Worm (Caenorhabditis elegans): ENCODE measurements around the gene rpl-32.

The rpl-32 gene

DNA sequence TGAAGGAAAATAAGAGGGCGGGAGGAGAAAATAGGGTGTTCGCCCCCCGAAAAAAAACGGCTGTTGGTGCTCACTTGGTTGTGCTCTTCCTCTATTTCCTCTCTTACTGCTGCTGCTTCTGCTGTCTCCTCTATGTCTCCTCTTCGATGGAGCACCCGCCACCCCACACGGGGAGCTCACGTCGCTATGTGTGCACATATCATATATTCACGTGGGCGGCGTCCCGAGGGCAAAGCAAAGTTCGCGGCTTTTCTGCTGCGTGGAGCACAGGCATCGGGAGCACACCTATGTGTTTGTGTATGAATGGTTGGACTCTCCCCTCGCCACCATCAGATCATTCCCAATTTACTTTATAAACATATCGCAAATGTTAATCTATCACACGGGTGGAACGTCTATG is 43.5 kb downstream of the rpl-32 start:
- TF ChIP-seq hmg-1.2 (GFP tag; IDR thresholded peaks at IDR 0.05): 0 out of 2 replicates have a peak, but pooled peaks have one; percentile 19
- TF ChIP-seq mcd-1 (GFP tag; IDR thresholded peaks at IDR 0.05): 0 out of 2 replicates have a peak, but pooled peaks have one; percentile 40
- peak; percentile 38; the same call in 1 of the 2 replicates for TF ChIP-seq egrh-3 (GFP tag; IDR thresholded peaks at IDR 0.05)
- no peak for TF ChIP-seq lir-1 (GFP tag; conservative IDR thresholded peaks at IDR 0.05)
- TF ChIP-seq ccch-3 (GFP tag; optimal IDR thresholded peaks at IDR 0.05): no peak
- TF ChIP-seq K12H6.12 (tag; optimal IDR thresholded peaks at IDR 0.05): peak; percentile 55
- TF ChIP-seq B0035.1 (tag; optimal IDR thresholded peaks at IDR 0.05): no peak
- TF ChIP-seq ceh-58 (GFP tag; IDR thresholded peaks at IDR 0.05): no peak
- TF ChIP-seq ztf-6 (GFP tag; IDR thresholded peaks at IDR 0.05): 0 out of 2 replicates have a peak, but pooled peaks have one; percentile 4
- no peak for TF ChIP-seq bed-2 (GFP tag; IDR thresholded peaks at IDR 0.05)
- peak; percentile 31 for TF ChIP-seq ceh-27 (GFP tag; optimal IDR thresholded peaks at IDR 0.05)
- TF ChIP-seq zfh-2 (GFP tag; conservative IDR thresholded peaks at IDR 0.05): peak; percentile 93
- peak; percentile 36 for TF ChIP-seq chd-7 (tag; optimal IDR thresholded peaks at IDR 0.05)
- TF ChIP-seq dox-1 (GFP tag; IDR thresholded peaks at IDR 0.05): peak; percentile 41; the same call in 1 of the 2 replicates
- TF ChIP-seq ztf-3 (GFP tag; optimal IDR thresholded peaks at IDR 0.05): no peak

- TF ChIP-seq Y67H2A.10 (GFP tag; conservative IDR thresholded peaks at IDR 0.05) (no peak), zfh-2 (GFP tag; conservative IDR thresholded peaks at IDR 0.05) (0 out of 2 replicates have a peak, but pooled peaks have one; percentile 22)
Observed at ce11 chrII:9010708-9011107, 46.2 kb downstream of the rpl-32 start.

DNA sequence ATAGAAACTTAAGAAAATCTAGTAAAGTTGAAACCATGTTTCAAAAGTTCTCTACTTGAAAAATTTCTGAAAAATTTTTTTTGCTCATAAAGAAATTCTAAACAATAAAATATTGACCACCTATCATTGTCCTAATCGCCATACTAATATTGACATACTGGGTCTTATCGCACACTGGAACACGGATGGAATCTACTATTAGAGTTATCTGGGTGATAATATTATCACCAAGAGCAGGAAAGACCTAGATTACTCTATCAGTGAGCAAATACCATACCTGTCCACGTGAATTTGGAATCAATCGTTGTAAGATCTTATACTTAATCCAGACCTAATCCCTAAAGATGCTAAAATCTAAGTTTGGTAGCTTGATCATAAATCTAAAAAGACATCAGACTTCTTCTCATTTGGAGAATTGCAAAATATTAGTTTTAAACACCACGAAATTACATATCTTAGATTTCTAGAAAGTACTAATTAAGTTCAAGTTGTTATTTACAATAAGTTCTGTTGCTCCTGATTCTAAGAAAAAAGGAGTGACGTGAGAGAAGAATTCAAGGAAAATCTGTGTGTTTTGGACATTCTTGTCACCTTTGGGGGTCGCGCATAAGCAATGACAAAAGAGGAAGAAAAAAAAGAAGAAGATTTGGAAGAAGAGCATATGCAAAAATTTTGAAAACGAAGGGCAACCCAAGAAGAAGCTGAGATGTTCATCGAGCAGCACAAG is 46.7 kb downstream of the rpl-32 start:
- TF ChIP-seq B0261.1 (tag; optimal IDR thresholded peaks at IDR 0.05) (no peak), attf-5 (GFP tag; optimal IDR thresholded peaks at IDR 0.05) (no peak), madf-8 (GFP tag; conservative IDR thresholded peaks at IDR 0.05) (no peak), let-526 (GFP tag; IDR thresholded peaks at IDR 0.05) (no peak), hsf-1 (GFP tag; IDR thresholded peaks at IDR 0.05) (no peak), sea-2 (GFP tag; IDR thresholded peaks at IDR 0.05) (no peak), mxl-1 (tag; optimal IDR thresholded peaks at IDR 0.05) (no peak), sdz-38 (tag; optimal IDR thresholded peaks at IDR 0.05) (no peak), C17E4.6 (GFP tag; IDR thresholded peaks at IDR 0.05) (no peak), T26A5.8 (tag; optimal IDR thresholded peaks at IDR 0.05) (no peak), Y53G8AR.9 (GFP tag; conservative IDR thresholded peaks at IDR 0.05) (no peak), die-1 (tag; optimal IDR thresholded peaks at IDR 0.05) (no peak), repo-1 (tag; optimal IDR thresholded peaks at IDR 0.05) (no peak), ceh-58 (GFP tag; IDR thresholded peaks at IDR 0.05) (no peak), F10E7.11 (tag; optimal IDR thresholded peaks at IDR 0.05) (no peak)

ce11 chrII:9007741-9008140 is 49.1 kb downstream of the rpl-32 start:
- TF ChIP-seq nhr-80 (tag; optimal IDR thresholded peaks at IDR 0.05): no peak
- TF ChIP-seq dox-1 (GFP tag; IDR thresholded peaks at IDR 0.05): no peak
- 0 out of 2 replicates have a peak, but pooled peaks have one; percentile 17 for TF ChIP-seq mcd-1 (GFP tag; IDR thresholded peaks at IDR 0.05)
- TF ChIP-seq F57C9.4 (tag; optimal IDR thresholded peaks at IDR 0.05): no peak
- TF ChIP-seq fkh-3 (tag; optimal IDR thresholded peaks at IDR 0.05): no peak
- TF ChIP-seq ceh-58 (GFP tag; IDR thresholded peaks at IDR 0.05): no peak
- no peak for TF ChIP-seq madf-8 (GFP tag; conservative IDR thresholded peaks at IDR 0.05)
- no peak for TF ChIP-seq sdz-38 (tag; optimal IDR thresholded peaks at IDR 0.05)
- peak; percentile 58; the same call in 1 of the 2 replicates for TF ChIP-seq egrh-3 (GFP tag; IDR thresholded peaks at IDR 0.05)
- no peak for TF ChIP-seq madf-3 (GFP tag; IDR thresholded peaks at IDR 0.05)
- TF ChIP-seq lin-40 (tag; optimal IDR thresholded peaks at IDR 0.05): no peak
- TF ChIP-seq dpff-1 (tag; optimal IDR thresholded peaks at IDR 0.05): no peak
- TF ChIP-seq atf-7 (tag; optimal IDR thresholded peaks at IDR 0.05): no peak
- TF ChIP-seq C17E4.6 (GFP tag; IDR thresholded peaks at IDR 0.05): no peak
- TF ChIP-seq zfh-2 (GFP tag; conservative IDR thresholded peaks at IDR 0.05): peak; percentile 84
